Worm (Caenorhabditis elegans): ENCODE results near the gene M162.5.

M162.5 gene

ce11 chrV:19779220-19779619 lies 18.4 kb downstream of the M162.5 start:
- TF ChIP-seq nhr-25 (tag; optimal IDR thresholded peaks at IDR 0.05) = no peak
- TF ChIP-seq ZK546.5 (tag; optimal IDR thresholded peaks at IDR 0.05) = no peak
- TF ChIP-seq gmeb-1 (tag; optimal IDR thresholded peaks at IDR 0.05) = no peak
- no peak for TF ChIP-seq mdl-1 (tag; optimal IDR thresholded peaks at IDR 0.05)
- TF ChIP-seq Y55F3AM.14 (GFP tag; optimal IDR thresholded peaks at IDR 0.05) = no peak
- no peak for TF ChIP-seq fos-1 (tag; optimal IDR thresholded peaks at IDR 0.05)

ce11 chrV:19783829-19784228 lies 23.0 kb downstream of the M162.5 start, which contains the start of gene srt-45:
Gene srt-45 (plus strand): TSS chrV:19784129.
- TF ChIP-seq ceh-16 (tag; optimal IDR thresholded peaks at IDR 0.05) (no peak), mab-5 (tag; optimal IDR thresholded peaks at IDR 0.05) (no peak), nhr-23 (tag; optimal IDR thresholded peaks at IDR 0.05) (no peak), snpc-4 (tag; optimal IDR thresholded peaks at IDR 0.05) (no peak), F13H6.1 (tag; optimal IDR thresholded peaks at IDR 0.05) (no peak), nhr-10 (tag; optimal IDR thresholded peaks at IDR 0.05) (no peak), unc-55 (GFP tag; optimal IDR thresholded peaks at IDR 0.05) (no peak), nhr-25 (tag; optimal IDR thresholded peaks at IDR 0.05) (no peak), ama-1 (optimal IDR thresholded peaks at IDR 0.05) (no peak), nhr-21 (tag; optimal IDR thresholded peaks at IDR 0.05) (no peak), gmeb-1 (tag; optimal IDR thresholded peaks at IDR 0.05) (no peak), lin-39 (tag; optimal IDR thresholded peaks at IDR 0.05) (no peak), nhr-237 (tag; optimal IDR thresholded peaks at IDR 0.05) (no peak), R02D3.7 (tag; optimal IDR thresholded peaks at IDR 0.05) (no peak)

- TF ChIP-seq fos-1 (tag; optimal IDR thresholded peaks at IDR 0.05) = peak; percentile 72
- TF ChIP-seq skn-1 (tag; optimal IDR thresholded peaks at IDR 0.05) = no peak
- TF ChIP-seq nhr-10 (tag; optimal IDR thresholded peaks at IDR 0.05) = no peak
Measured at ce11 chrV:19788360-19788759, 27.5 kb downstream of the M162.5 start, which contains the start of gene clec-258. Gene clec-258 (plus strand): TSS chrV:19788440.

- TF ChIP-seq crh-2 (tag; optimal IDR thresholded peaks at IDR 0.05) (no peak), nhr-6 (tag; optimal IDR thresholded peaks at IDR 0.05) (no peak), R02D3.7 (tag; optimal IDR thresholded peaks at IDR 0.05) (no peak), nhr-129 (tag; optimal IDR thresholded peaks at IDR 0.05) (no peak), unc-39 (tag; optimal IDR thresholded peaks at IDR 0.05) (no peak), elt-1 (tag; optimal IDR thresholded peaks at IDR 0.05) (no peak), dmd-4 (tag; optimal IDR thresholded peaks at IDR 0.05) (no peak), mab-5 (tag; optimal IDR thresholded peaks at IDR 0.05) (no peak), nhr-21 (tag; optimal IDR thresholded peaks at IDR 0.05) (no peak), nhr-77 (tag; optimal IDR thresholded peaks at IDR 0.05) (no peak), peb-1 (tag; optimal IDR thresholded peaks at IDR 0.05) (no peak), lsy-2 (tag; optimal IDR thresholded peaks at IDR 0.05) (no peak), lin-11 (tag; optimal IDR thresholded peaks at IDR 0.05) (no peak), unc-55 (GFP tag; optimal IDR thresholded peaks at IDR 0.05) (no peak), nhr-11 (tag; optimal IDR thresholded peaks at IDR 0.05) (no peak), mbf-1 (tag; optimal IDR thresholded peaks at IDR 0.05) (no peak), blmp-1 (tag; optimal IDR thresholded peaks at IDR 0.05; ENCODE audit: insufficient read depth) (no peak), fos-1 (tag; optimal IDR thresholded peaks at IDR 0.05) (no peak)
Measured at ce11 chrV:19790248-19790647, 29.4 kb downstream of the M162.5 start.

ce11 chrV:19794931-19795330 lies 34.1 kb downstream of the M162.5 start, which contains the start of gene M162.7:
Gene M162.7 (minus strand): TSS chrV:19795031.
- TF ChIP-seq nhr-6 (tag; optimal IDR thresholded peaks at IDR 0.05) = no peak

- TF ChIP-seq ztf-11 (tag; optimal IDR thresholded peaks at IDR 0.05) = no peak
- no peak for TF ChIP-seq sem-4 (tag; optimal IDR thresholded peaks at IDR 0.05)
- TF ChIP-seq egl-27 (tag; optimal IDR thresholded peaks at IDR 0.05) = no peak
- no peak for TF ChIP-seq ztf-1 (GFP tag; conservative IDR thresholded peaks at IDR 0.05)
- TF ChIP-seq nhr-11 (tag; optimal IDR thresholded peaks at IDR 0.05) = no peak
- TF ChIP-seq unc-55 (GFP tag; optimal IDR thresholded peaks at IDR 0.05) = no peak
- no peak for TF ChIP-seq ZK546.5 (tag; optimal IDR thresholded peaks at IDR 0.05)
- no peak for TF ChIP-seq ceh-16 (tag; optimal IDR thresholded peaks at IDR 0.05)
- TF ChIP-seq lin-13 (GFP tag; optimal IDR thresholded peaks at IDR 0.05) = no peak
- TF ChIP-seq nhr-129 (tag; optimal IDR thresholded peaks at IDR 0.05) = no peak
Measured at ce11 chrV:19801033-19801432, 40.2 kb downstream of the M162.5 start, which contains the start of gene Y116F11B.2. Gene Y116F11B.2 (minus strand): TSS chrV:19801133.

Data from whole organism, L2 larva.